Worm (Caenorhabditis elegans) whole organism, mixed stage, embryonic: Measurements from ENCODE around the gene srt-56.

Experiments
- elt-1 ChIP-seq: sonication (generic microtip); optimal IDR thresholded peaks from 2 replicates; lab custom pipeline; 2017; ENCODE audit warnings: missing genetic modification characterization, mild to moderate bottlenecking, missing compliant biosample characterization, antibody characterized with exemption, moderate library complexity, borderline replicate concordance; ENCODE audit not compliant: insufficient read depth
- lin-13 ChIP-seq: fragments of 150-350 bp; optimal IDR thresholded peaks from 2 replicates; lab custom pipeline; 2014; ENCODE audit warnings: missing biosample characterization, missing genetic modification characterization
- nhr-12 ChIP-seq: fragments of 150-350 bp; optimal IDR thresholded peaks from 2 replicates; lab custom pipeline; 2014; ENCODE audit warnings: missing biosample characterization, missing genetic modification characterization
- nhr-237 ChIP-seq: fragments of 150-350 bp; optimal IDR thresholded peaks from 2 replicates; lab custom pipeline; 2014; ENCODE audit warnings: missing biosample characterization, missing genetic modification characterization
- nhr-76 ChIP-seq: sonication (generic microtip); optimal IDR thresholded peaks from 2 replicates; lab custom pipeline; 2017; ENCODE audit warnings: missing biosample characterization, missing genetic modification characterization
- pha-4 ChIP-seq: fragments of 150-350 bp; optimal IDR thresholded peaks from 2 replicates; lab custom pipeline; 2018; ENCODE audit warnings: missing biosample characterization, missing genetic modification reagents, missing genetic modification characterization
- snpc-4 ChIP-seq: fragments of 150-350 bp; optimal IDR thresholded peaks from 2 replicates; lab custom pipeline; 2014; ENCODE audit warnings: missing biosample characterization, missing genetic modification characterization
- tbx-8 ChIP-seq: fragments of 200-800 bp; sonication (Bioruptor generic); optimal IDR thresholded peaks from 2 replicates; lab custom pipeline; 2018; ENCODE audit warnings: mild to moderate bottlenecking, missing genetic modification characterization, moderate library complexity, missing compliant biosample characterization
- unc-62 ChIP-seq: fragments of 150-350 bp; optimal IDR thresholded peaks from 2 replicates; lab custom pipeline; 2014; ENCODE audit warnings: missing biosample characterization, missing genetic modification reagents, missing genetic modification characterization
- zip-8 ChIP-seq: fragments of 150-350 bp; optimal IDR thresholded peaks from 2 replicates; lab custom pipeline; 2014; ENCODE audit warnings: missing biosample characterization, missing genetic modification characterization
- ztf-11 ChIP-seq: fragments of 150-350 bp; optimal IDR thresholded peaks from 2 replicates; lab custom pipeline; 2014; ENCODE audit warnings: missing biosample characterization, missing genetic modification characterization

- TF ChIP-seq nhr-12 (tag; lab: Kevin White, UChicago) (no peak), tbx-8 (GFP tag; lab: Kevin White, UChicago) (no peak), ztf-11 (tag; lab: Kevin White, UChicago) (no peak), nhr-237 (tag; lab: Kevin White, UChicago) (no peak), nhr-76 (tag; lab: Kevin White, UChicago) (no peak), elt-1 (tag; lab: Kevin White, UChicago) (no peak), pha-4 (tag; lab: Kevin White, UChicago) (no peak), snpc-4 (no peak), lin-13 (tag; lab: Kevin White, UChicago) (no peak), zip-8 (no peak), unc-62 (GFP tag; lab: Kevin White, UChicago) (no peak)
Measured at ce11 chrV:3168650-3169049, 47.0 kb upstream of the srt-56 start, which contains the start of gene C36C5.15.
